Worm (Caenorhabditis elegans) whole organism, young adult: ENCODE data around the gene C25H3.7.

ENCODE experiments used
- B0019.2 ChIP-seq: fragments of 200-800 bp; sonication (Bioruptor generic); conservative IDR thresholded peaks from 2 replicates; pipeline ENCODE4 v1.3.6; 2022; ENCODE audit warnings: missing genetic modification reagents, missing genetic modification characterization, missing compliant biosample characterization
- D2030.7 ChIP-seq: fragments of 200-800 bp; sonication (Bioruptor generic); IDR thresholded peaks from 2 replicates; pipeline ENCODE4 v1.3.6; 2022; ENCODE audit warnings: missing genetic modification reagents, missing genetic modification characterization, missing compliant biosample characterization
- F22D6.2 ChIP-seq: sonication (generic microtip); optimal IDR thresholded peaks from 2 replicates; lab custom pipeline; 2016; ENCODE audit warnings: mild to moderate bottlenecking, missing genetic modification characterization, missing compliant biosample characterization
- F23B12.7 ChIP-seq: sonication (generic microtip); optimal IDR thresholded peaks from 2 replicates; lab custom pipeline; 2017; ENCODE audit warnings: missing genetic modification characterization, mild to moderate bottlenecking, missing compliant biosample characterization, antibody characterized with exemption, moderate library complexity; ENCODE audit not compliant: insufficient read depth
- F33H1.4 ChIP-seq: fragments of 200-800 bp; sonication (Bioruptor generic); IDR thresholded peaks from 2 replicates; pipeline ENCODE4 v1.3.6; 2022; ENCODE audit warnings: missing genetic modification reagents, missing genetic modification characterization, missing compliant biosample characterization
- F39B2.1 ChIP-seq: fragments of 200-800 bp; sonication (Bioruptor generic); IDR thresholded peaks from 2 replicates; pipeline ENCODE4 v1.3.6; 2022; ENCODE audit warnings: missing genetic modification reagents, missing genetic modification characterization, missing compliant biosample characterization
- F52B5.7 ChIP-seq: sonication (generic microtip); optimal IDR thresholded peaks from 2 replicates; lab custom pipeline; 2016; ENCODE audit warnings: mild to moderate bottlenecking, missing genetic modification characterization, missing compliant biosample characterization
- Y53F4B.3 ChIP-seq: fragments of 200-800 bp; sonication (Bioruptor generic); IDR thresholded peaks from 2 replicates; pipeline ENCODE4 v1.3.6; 2022; ENCODE audit warnings: missing genetic modification reagents, missing genetic modification characterization, missing compliant biosample characterization
- ZK185.1 ChIP-seq: sonication (generic microtip); optimal IDR thresholded peaks from 2 replicates; lab custom pipeline; 2016; ENCODE audit warnings: mild to moderate bottlenecking, missing genetic modification characterization, missing compliant biosample characterization; ENCODE audit not compliant: poor library complexity, severe bottlenecking
- aptf-2 ChIP-seq: fragments of 200-800 bp; sonication (Bioruptor generic); conservative IDR thresholded peaks from 2 replicates; pipeline ENCODE4 v1.3.6; 2022; ENCODE audit warnings: missing genetic modification reagents, missing genetic modification characterization, missing compliant biosample characterization
- atf-7 ChIP-seq: sonication (generic microtip); optimal IDR thresholded peaks from 2 replicates; lab custom pipeline; 2017; ENCODE audit warnings: mild to moderate bottlenecking, missing genetic modification characterization, missing compliant biosample characterization
- athp-1 ChIP-seq: sonication (generic microtip); optimal IDR thresholded peaks from 2 replicates; lab custom pipeline; 2017; ENCODE audit warnings: mild to moderate bottlenecking, missing genetic modification characterization, missing compliant biosample characterization
- attf-5 ChIP-seq: fragments of 200-800 bp; sonication (Bioruptor generic); optimal IDR thresholded peaks from 2 replicates; lab custom pipeline; 2018; ENCODE audit warnings: mild to moderate bottlenecking, missing genetic modification characterization, missing compliant biosample characterization
- attf-6 ChIP-seq: fragments of 200-800 bp; sonication (Bioruptor generic); IDR thresholded peaks from 2 replicates; pipeline ENCODE4 v1.3.6; 2022; ENCODE audit warnings: missing genetic modification reagents, missing genetic modification characterization, missing compliant biosample characterization
- bed-1 ChIP-seq: fragments of 200-800 bp; sonication (Bioruptor generic); IDR thresholded peaks from 2 replicates; pipeline ENCODE4 v1.3.6; 2022; ENCODE audit warnings: missing genetic modification reagents, missing genetic modification characterization, missing compliant biosample characterization
- ccch-3 ChIP-seq: fragments of 200-800 bp; sonication (Bioruptor generic); optimal IDR thresholded peaks from 2 replicates; lab custom pipeline; 2018; ENCODE audit warnings: mild to moderate bottlenecking, missing genetic modification characterization, missing compliant biosample characterization
- ceh-27 ChIP-seq: fragments of 200-800 bp; sonication (Bioruptor generic); optimal IDR thresholded peaks from 2 replicates; lab custom pipeline; 2018; ENCODE audit warnings: mild to moderate bottlenecking, missing genetic modification characterization, moderate library complexity, missing compliant biosample characterization
- die-1 ChIP-seq: sonication (generic microtip); optimal IDR thresholded peaks from 2 replicates; lab custom pipeline; 2016; ENCODE audit warnings: missing genotype, mild to moderate bottlenecking, missing genetic modification characterization, missing compliant biosample characterization
- dox-1 ChIP-seq: fragments of 200-800 bp; sonication (Bioruptor generic); IDR thresholded peaks from 2 replicates; pipeline ENCODE4 v1.3.6; 2022; ENCODE audit warnings: missing genetic modification reagents, missing genetic modification characterization, missing compliant biosample characterization
- him-1 ChIP-seq: sonication (generic microtip); optimal IDR thresholded peaks from 2 replicates; lab custom pipeline; 2016; ENCODE audit warnings: missing genotype, missing genetic modification reagents, missing genetic modification characterization, missing compliant biosample characterization
- hlh-26 ChIP-seq: fragments of 200-800 bp; sonication (Bioruptor generic); conservative IDR thresholded peaks from 2 replicates; pipeline ENCODE4 v1.3.6; 2022; ENCODE audit warnings: missing genetic modification reagents, missing genetic modification characterization, missing compliant biosample characterization
- hmg-1.2 ChIP-seq: fragments of 200-800 bp; sonication (Bioruptor generic); IDR thresholded peaks from 2 replicates; pipeline ENCODE4 v1.3.6; 2022; ENCODE audit warnings: missing genetic modification reagents, missing genetic modification characterization, missing compliant biosample characterization
- hrde-1 ChIP-seq: sonication (generic microtip); optimal IDR thresholded peaks from 2 replicates; lab custom pipeline; 2016; ENCODE audit warnings: missing genetic modification characterization, mild to moderate bottlenecking, missing compliant biosample characterization, moderate library complexity, missing genotype, missing genetic modification reagents, borderline replicate concordance
- let-526 ChIP-seq: fragments of 200-800 bp; sonication (Bioruptor generic); IDR thresholded peaks from 2 replicates; pipeline ENCODE4 v1.3.6; 2022; ENCODE audit warnings: missing genetic modification reagents, missing genetic modification characterization, missing compliant biosample characterization
- lin-26 ChIP-seq: fragments of 200-800 bp; sonication (Bioruptor generic); IDR thresholded peaks from 2 replicates; pipeline ENCODE4 v1.3.6; 2022; ENCODE audit warnings: missing genetic modification reagents, missing genetic modification characterization, missing compliant biosample characterization
- lin-40 ChIP-seq: sonication (generic microtip); optimal IDR thresholded peaks from 2 replicates; lab custom pipeline; 2016; ENCODE audit warnings: missing genetic modification characterization, mild to moderate bottlenecking, missing compliant biosample characterization, missing genotype, missing genetic modification reagents
- lsy-27 ChIP-seq: sonication (generic microtip); optimal IDR thresholded peaks from 2 replicates; lab custom pipeline; 2017; ENCODE audit warnings: missing genetic modification characterization, mild to moderate bottlenecking, missing compliant biosample characterization, antibody characterized with exemption, missing genotype, borderline replicate concordance; ENCODE audit not compliant: insufficient read depth
- madf-8 ChIP-seq: fragments of 200-800 bp; sonication (Bioruptor generic); conservative IDR thresholded peaks from 2 replicates; pipeline ENCODE4 v1.3.6; 2022; ENCODE audit warnings: missing genetic modification reagents, missing genetic modification characterization, missing compliant biosample characterization
- nhr-90 ChIP-seq: sonication (generic microtip); optimal IDR thresholded peaks from 2 replicates; lab custom pipeline; 2016; ENCODE audit warnings: missing genotype, mild to moderate bottlenecking, missing genetic modification characterization, missing compliant biosample characterization
- pbrm-1 ChIP-seq: fragments of 200-800 bp; sonication (Bioruptor generic); IDR thresholded peaks from 2 replicates; pipeline ENCODE4 v1.3.6; 2022; ENCODE audit warnings: missing genetic modification reagents, missing genetic modification characterization, missing compliant biosample characterization
- pha-4 ChIP-seq: fragments of 150-350 bp; sonication (generic microtip); optimal IDR thresholded peaks from 2 replicates; lab custom pipeline; 2014; ENCODE audit warnings: missing biosample characterization, missing genetic modification reagents, missing genetic modification characterization
- rcor-1 ChIP-seq: fragments of 200-800 bp; sonication (Bioruptor generic); IDR thresholded peaks from 2 replicates; pipeline ENCODE4 v1.3.6; 2022; ENCODE audit warnings: missing genetic modification reagents, missing genetic modification characterization, missing compliant biosample characterization
- sdz-38 ChIP-seq: sonication (generic microtip); optimal IDR thresholded peaks from 2 replicates; lab custom pipeline; 2016; ENCODE audit warnings: missing genotype, missing genetic modification characterization, missing compliant biosample characterization
- sea-2 ChIP-seq: fragments of 200-800 bp; sonication (Bioruptor generic); IDR thresholded peaks from 2 replicates; pipeline ENCODE4 v1.3.6; 2022; ENCODE audit warnings: missing genetic modification characterization, missing compliant biosample characterization
- snpc-1.1 ChIP-seq: sonication (generic microtip); optimal IDR thresholded peaks from 2 replicates; lab custom pipeline; 2017; ENCODE audit warnings: missing genetic modification characterization, mild to moderate bottlenecking, missing compliant biosample characterization, antibody characterized with exemption, moderate library complexity, missing genotype, missing genetic modification reagents; ENCODE audit not compliant: insufficient read depth
- snpc-1.3 ChIP-seq: sonication (generic microtip); optimal IDR thresholded peaks from 2 replicates; lab custom pipeline; 2017; ENCODE audit warnings: missing genetic modification characterization, mild to moderate bottlenecking, missing compliant biosample characterization, antibody characterized with exemption, moderate library complexity, missing genotype, missing genetic modification reagents; ENCODE audit not compliant: insufficient read depth
- snpc-3.4 ChIP-seq: sonication (generic microtip); optimal IDR thresholded peaks from 2 replicates; lab custom pipeline; 2017; ENCODE audit warnings: missing genetic modification characterization, mild to moderate bottlenecking, missing compliant biosample characterization, antibody characterized with exemption, moderate library complexity, missing genotype, missing genetic modification reagents
- snpc-4 ChIP-seq, 5 experiments: fragments of 150-350 bp in 1 of 5; sonication (generic microtip) in 4 of 5; optimal IDR thresholded peaks; 2 replicates each; lab custom pipeline; 2014 to 2018; ENCODE audit warnings: missing genetic modification characterization in 5 of 5, missing biosample characterization in 3 of 5, antibody characterized with exemption in 2 of 5, mild to moderate bottlenecking in 2 of 5, missing compliant biosample characterization in 2 of 5, missing genotype in 2 of 5, moderate library complexity in 2 of 5, missing genetic modification reagents in 1 of 5
- tbp1 ChIP-seq: fragments of 200-800 bp; sonication (Bioruptor generic); optimal IDR thresholded peaks from 2 replicates; lab custom pipeline; 2018; ENCODE audit warnings: mild to moderate bottlenecking, missing genetic modification characterization, missing compliant biosample characterization
- xnd-1 ChIP-seq: sonication (generic microtip); optimal IDR thresholded peaks from 2 replicates; lab custom pipeline; 2016; ENCODE audit warnings: missing genotype, missing genetic modification reagents, missing genetic modification characterization, missing compliant biosample characterization
- ztf-18 ChIP-seq: sonication (generic microtip); optimal IDR thresholded peaks from 2 replicates; lab custom pipeline; 2016; ENCODE audit warnings: missing genotype, mild to moderate bottlenecking, missing genetic modification characterization, missing compliant biosample characterization
- ztf-22 ChIP-seq: fragments of 200-800 bp; sonication (Bioruptor generic); optimal IDR thresholded peaks from 2 replicates; lab custom pipeline; 2018; ENCODE audit warnings: mild to moderate bottlenecking, missing genetic modification characterization, moderate library complexity, missing compliant biosample characterization
- ztf-3 ChIP-seq: fragments of 200-800 bp; sonication (Bioruptor generic); optimal IDR thresholded peaks from 2 replicates; lab custom pipeline; 2018; ENCODE audit warnings: mild to moderate bottlenecking, missing genetic modification characterization, missing compliant biosample characterization

The C25H3.7 gene

ce11 chrII:5660736-5661734 is 7.7 kb downstream of the C25H3.7 start, which contains the start of the genes ift-43 and mdt-26 (continued):
- TF ChIP-seq nhr-90 (tag; lab: Kevin White, UChicago) (peak; percentile 6), B0019.2 (no peak), let-526 (GFP tag; lab: Robert Waterston, UW) (peak; percentile 90), F22D6.2 (tag; lab: Kevin White, UChicago) (peak; percentile 24), rcor-1 (no peak; the same call in 1 of the 2 replicates), snpc-3.4 (no peak), tbp1 (peak; percentile 76), sdz-38 (tag; lab: Kevin White, UChicago) (peak; percentile 16), hmg-1.2 (GFP tag; lab: Robert Waterston, UW) (peak; percentile 56), xnd-1 (no peak), snpc-1.1 (tag; lab: Kevin White, UChicago) (no peak), lsy-27 (tag; lab: Kevin White, UChicago) (peak; percentile 41), ztf-18 (tag; lab: Kevin White, UChicago) (peak; percentile 25), athp-1 (tag; lab: Kevin White, UChicago) (no peak), snpc-1.3 (tag; lab: Kevin White, UChicago) (peak; percentile 53), hrde-1 (no peak), attf-6 (GFP tag; lab: Robert Waterston, UW) (no peak), ccch-3 (GFP tag; lab: Kevin White, UChicago) (peak; percentile 32), pbrm-1 (GFP tag; lab: Robert Waterston, UW) (peak; percentile 83), hlh-26 (no peak), pha-4 (tag; lab: Kevin White, UChicago) (no peak), F39B2.1 (GFP tag; lab: Robert Waterston, UW) (no peak), aptf-2 (no peak), Y53F4B.3 (0 out of 2 replicates have a peak, but pooled peaks have one; percentile 37), dox-1 (GFP tag; lab: Robert Waterston, UW) (peak; percentile 87), F23B12.7 (tag; lab: Kevin White, UChicago) (peak; percentile 85), ceh-27 (GFP tag; lab: Kevin White, UChicago) (peak; percentile 84), snpc-4 (GFP tag; optimal IDR thresholded peaks at IDR 0.05; lab: Kevin White, UChicago) (peak; percentile 59), snpc-4 (tag; optimal IDR thresholded peaks at IDR 0.05; lab: Kevin White, UChicago) (peak in 2 of 4 experiments; percentile 31 to 49), him-1 (tag; lab: Kevin White, UChicago) (peak; percentile 27), ZK185.1 (peak; percentile 57), sea-2 (GFP tag; lab: Robert Waterston, UW) (0 out of 2 replicates have a peak, but pooled peaks have one; percentile 65), madf-8 (GFP tag; lab: Robert Waterston, UW) (peak; percentile 10), lin-40 (tag; lab: Kevin White, UChicago) (peak; percentile 87), F33H1.4 (GFP tag; lab: Robert Waterston, UW) (0 out of 2 replicates have a peak, but pooled peaks have one; percentile 43), die-1 (tag; lab: Kevin White, UChicago) (no peak), ztf-22 (no peak), ztf-3 (no peak), lin-26 (peak; percentile 61), atf-7 (tag; lab: Kevin White, UChicago) (peak; percentile 3), F52B5.7 (tag; lab: Kevin White, UChicago) (no peak), attf-5 (peak; percentile 77), D2030.7 (peak; percentile 72), bed-1 (GFP tag; lab: Robert Waterston, UW) (0 out of 2 replicates have a peak, but pooled peaks have one; percentile 86)
